Fruit fly (Drosophila melanogaster): ENCODE measurements around the gene Oatp33Ea.

DNA sequence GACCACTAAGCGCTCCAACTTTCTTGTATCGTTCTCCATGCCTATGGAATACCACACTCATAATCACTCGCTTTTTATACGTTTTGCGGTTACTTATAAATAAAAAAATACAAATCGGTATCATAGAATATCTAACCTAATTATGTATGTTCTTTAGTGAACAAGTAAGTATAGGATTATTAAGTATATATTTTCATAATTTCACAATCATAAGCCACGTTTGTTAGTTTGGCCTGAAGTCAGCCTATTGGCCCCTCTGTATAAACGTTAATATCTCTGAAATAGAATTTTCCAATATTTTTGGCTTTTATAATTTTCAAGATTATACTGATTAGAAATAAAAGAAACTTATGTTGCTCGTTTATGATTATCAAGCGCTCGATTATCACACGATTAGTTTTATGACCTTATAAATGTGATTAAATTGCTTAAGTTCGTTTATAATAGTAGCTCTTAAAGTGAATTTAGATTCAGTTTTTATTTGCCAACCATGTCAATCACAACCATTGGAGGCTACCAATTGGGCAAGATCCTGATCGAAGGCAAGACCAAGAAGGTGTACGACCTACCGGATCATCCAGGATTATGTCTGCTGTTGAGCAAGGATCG lies 7.6 kb upstream of the Oatp33Ea start, which contains the start of gene CG5418:
- TF ChIP-seq CG33017 (tag; optimal IDR thresholded peaks at IDR 0.05) (no peak), Hr96 (GFP tag; optimal IDR thresholded peaks at IDR 0.05) (no peak), cic (GFP tag; optimal IDR thresholded peaks at IDR 0.05) (no peak), CG11617 (GFP tag; optimal IDR thresholded peaks at IDR 0.05) (no peak), bab1 (GFP tag; optimal IDR thresholded peaks at IDR 0.05) (no peak), CG7101 (tag; optimal IDR thresholded peaks at IDR 0.05) (no peak), Clk (GFP tag; optimal IDR thresholded peaks at IDR 0.05) (no peak), kay (GFP tag; ENCODE audit: borderline replicate concordance) (no peak), CG12768 (GFP tag; optimal IDR thresholded peaks at IDR 0.05) (no peak)
